Worm (Caenorhabditis elegans) whole organism, young adult: ENCODE results near the gene ptp-5.2.

Experiments used
- F39B2.1 ChIP-seq: fragments of 200-800 bp; sonication (Bioruptor generic); IDR thresholded peaks from 2 replicates; pipeline ENCODE4 v1.3.6; 2022; ENCODE audit warnings: missing genetic modification reagents, missing genetic modification characterization, missing compliant biosample characterization
- F49E8.2 ChIP-seq: sonication (generic microtip); optimal IDR thresholded peaks from 3 replicates; lab custom pipeline; 2017; ENCODE audit warnings: missing genetic modification characterization, mild to moderate bottlenecking, missing compliant biosample characterization, antibody characterized with exemption, moderate library complexity; ENCODE audit not compliant: insufficient read depth
- dpff-1 ChIP-seq: sonication (generic microtip); optimal IDR thresholded peaks from 2 replicates; lab custom pipeline; 2017; ENCODE audit warnings: mild to moderate bottlenecking, missing genetic modification characterization, missing compliant biosample characterization
- dpl-1 ChIP-seq: fragments of 150-350 bp; optimal IDR thresholded peaks from 2 replicates; lab custom pipeline; 2014; ENCODE audit warnings: missing biosample characterization, missing genetic modification reagents, missing genetic modification characterization
- efl-1 ChIP-seq: fragments of 150-350 bp; optimal IDR thresholded peaks from 2 replicates; lab custom pipeline; 2014; ENCODE audit warnings: missing biosample characterization, missing genetic modification reagents, missing genetic modification characterization
- hmg-1.2 ChIP-seq: fragments of 200-800 bp; sonication (Bioruptor generic); IDR thresholded peaks from 2 replicates; pipeline ENCODE4 v1.3.6; 2022; ENCODE audit warnings: missing genetic modification reagents, missing genetic modification characterization, missing compliant biosample characterization
- lir-1 ChIP-seq: fragments of 200-800 bp; sonication (Bioruptor generic); conservative IDR thresholded peaks from 2 replicates; pipeline ENCODE4 v1.3.6; 2022; ENCODE audit warnings: missing genetic modification reagents, missing genetic modification characterization, missing compliant biosample characterization
- nfyb-1 ChIP-seq: fragments of 200-800 bp; sonication (Bioruptor generic); IDR thresholded peaks from 2 replicates; pipeline ENCODE4 v1.3.6; 2022; ENCODE audit warnings: missing genetic modification reagents, missing genetic modification characterization, missing compliant biosample characterization
- snpc-3.4 ChIP-seq: sonication (generic microtip); optimal IDR thresholded peaks from 2 replicates; lab custom pipeline; 2017; ENCODE audit warnings: missing genetic modification characterization, mild to moderate bottlenecking, missing compliant biosample characterization, antibody characterized with exemption, moderate library complexity, missing genotype, missing genetic modification reagents
- unc-62 ChIP-seq: fragments of 150-350 bp; optimal IDR thresholded peaks from 2 replicates; lab custom pipeline; 2014; ENCODE audit warnings: missing biosample characterization, missing genetic modification reagents, missing genetic modification characterization

DNA sequence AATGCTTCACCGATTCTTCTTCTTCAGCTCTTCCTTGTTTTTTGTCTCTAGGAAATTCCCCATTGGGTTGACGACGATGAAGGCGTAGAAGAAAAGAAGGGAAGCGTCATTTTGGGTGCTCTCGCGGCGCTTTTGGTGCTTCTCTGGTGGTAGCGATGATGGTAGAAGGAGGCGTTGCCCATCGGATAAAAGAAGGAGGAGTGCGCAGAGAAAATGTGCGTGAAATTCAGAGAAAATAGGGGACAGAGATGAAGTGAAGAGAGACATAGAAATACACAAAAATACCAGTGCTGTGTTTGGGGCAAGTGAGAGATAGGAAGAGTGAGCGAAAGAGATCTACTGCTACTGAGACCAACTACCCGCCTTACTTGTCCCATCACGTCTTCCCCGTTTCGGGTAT, 46.2 kb upstream of the ptp-5.2 start, which contains the start of gene oig-5:
- TF ChIP-seq nfyb-1 (no peak), efl-1 (GFP tag; lab: Kevin White, UChicago) (no peak), hmg-1.2 (no peak), snpc-3.4 (tag; lab: Kevin White, UChicago) (no peak), lir-1 (GFP tag; lab: Robert Waterston, UW) (no peak), unc-62 (GFP tag; lab: Kevin White, UChicago) (no peak), dpl-1 (GFP tag; lab: Kevin White, UChicago) (no peak), F49E8.2 (tag; lab: Kevin White, UChicago) (no peak), dpff-1 (tag; lab: Kevin White, UChicago) (no peak), F39B2.1 (no peak)
